Fruit fly (Drosophila melanogaster): ENCODE data around the gene Jon99Ci.

DNA sequence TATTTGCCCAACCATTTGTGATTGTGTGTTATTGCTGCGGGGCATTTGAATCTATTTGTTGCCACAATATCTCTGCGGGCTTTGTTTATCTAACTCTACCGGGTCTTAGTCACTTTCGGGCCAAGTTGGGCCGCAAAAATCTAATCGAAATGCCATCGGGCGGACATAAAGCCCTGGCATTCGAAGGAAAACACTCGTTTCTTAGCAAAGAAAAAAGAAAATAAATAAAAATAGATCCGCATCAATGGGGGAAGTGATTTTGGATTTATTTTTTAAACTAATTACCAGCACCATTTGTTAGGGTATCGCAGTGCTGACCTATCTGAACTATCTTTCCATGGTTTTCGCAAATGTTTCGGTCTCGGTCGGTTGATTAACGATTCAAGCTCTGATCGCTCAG is 27.4 kb downstream of the Jon99Ci start:
- TF ChIP-seq Smox (GFP tag; optimal IDR thresholded peaks at IDR 0.05) (no peak), CG8119 (GFP tag; IDR thresholded peaks at IDR 0.05) (peak; percentile 54; the same call in 1 of the 3 replicates), CG6163 (GFP tag; IDR thresholded peaks at IDR 0.05) (no peak), CG10669 (GFP tag; optimal IDR thresholded peaks at IDR 0.05) (no peak), CG6808 (GFP tag; optimal IDR thresholded peaks at IDR 0.05) (no peak), Sox14 (GFP tag; optimal IDR thresholded peaks at IDR 0.05) (no peak), Blimp-1 (GFP tag; optimal IDR thresholded peaks at IDR 0.05) (no peak), Gug (GFP tag; IDR thresholded peaks at IDR 0.05) (no peak), CG6792 (GFP tag; optimal IDR thresholded peaks at IDR 0.05) (no peak), ss (GFP tag; optimal IDR thresholded peaks at IDR 0.05) (no peak), CG15336 (GFP tag; IDR thresholded peaks at IDR 0.05) (peak; percentile 59), CG3919 (GFP tag; optimal IDR thresholded peaks at IDR 0.05) (no peak)
